Fruit fly (Drosophila melanogaster): ENCODE results near the gene CG9641.

The CG9641 gene

dm6 chr2L:3022986-3023385 lies 46.3 kb upstream of the CG9641 start, which contains the start of the genes alpha4GT1 and Prp40 (continued):
- TF ChIP-seq Doc3 (GFP tag; IDR thresholded peaks at IDR 0.05; ENCODE audit: partially characterized antibody) (peak; percentile 64; the same call in 2 of the 3 replicates), MBD-R2 (GFP tag; IDR thresholded peaks at IDR 0.05) (peak; percentile 98), CG14441 (GFP tag; IDR thresholded peaks at IDR 0.05) (no peak), dysf (GFP tag; IDR thresholded peaks at IDR 0.05) (no peak), CG17186 (GFP tag; optimal IDR thresholded peaks at IDR 0.05) (peak; percentile 73), Scr (GFP tag; IDR thresholded peaks at IDR 0.05; ENCODE audit: partially characterized antibody) (peak; percentile 73), Dad (GFP tag; optimal IDR thresholded peaks at IDR 0.05) (no peak), nmo (GFP tag; optimal IDR thresholded peaks at IDR 0.05) (peak; percentile 5), ase (GFP tag; IDR thresholded peaks at IDR 0.05) (no peak), schlank (tag; optimal IDR thresholded peaks at IDR 0.05) (no peak), BEAF-32 (GFP tag; optimal IDR thresholded peaks at IDR 0.05) (peak; percentile 64), Dref (GFP tag; IDR thresholded peaks at IDR 0.05) (peak; percentile 99), CG3995 (GFP tag; optimal IDR thresholded peaks at IDR 0.05) (peak; percentile 39), sqz (GFP tag; optimal IDR thresholded peaks at IDR 0.05) (no peak), ATbp (GFP tag; optimal IDR thresholded peaks at IDR 0.05) (no peak), CG6689 (GFP tag; IDR thresholded peaks at IDR 0.05) (no peak), Doc2 (GFP tag; IDR thresholded peaks at IDR 0.05) (no peak), HmgZ (tag; optimal IDR thresholded peaks at IDR 0.05) (peak; percentile 49), Sry-δ (GFP tag; optimal IDR thresholded peaks at IDR 0.05) (peak; percentile 78), Hsf (GFP tag; optimal IDR thresholded peaks at IDR 0.05) (no peak), CG1832 (GFP tag; optimal IDR thresholded peaks at IDR 0.05) (no peak), CG2129 (GFP tag; IDR thresholded peaks at IDR 0.05; ENCODE audit: partially characterized antibody) (0 out of 2 replicates have a peak, but pooled peaks have one; percentile 16), Awh (GFP tag; IDR thresholded peaks at IDR 0.05) (no peak), zf30C (GFP tag; optimal IDR thresholded peaks at IDR 0.05) (no peak), kay (GFP tag; optimal IDR thresholded peaks at IDR 0.05) (no peak), unc-4 (GFP tag; IDR thresholded peaks at IDR 0.05; ENCODE audit: partially characterized antibody) (peak; percentile 65), ci (GFP tag; IDR thresholded peaks at IDR 0.05) (no peak), jigr1 (GFP tag; IDR thresholded peaks at IDR 0.05) (no peak), nau (GFP tag; optimal IDR thresholded peaks at IDR 0.05) (no peak), CG14860 (GFP tag; IDR thresholded peaks at IDR 0.05; ENCODE audit: partially characterized antibody) (peak; percentile 80), p53 (GFP tag; optimal IDR thresholded peaks at IDR 0.05) (no peak), CG8290 (GFP tag; optimal IDR thresholded peaks at IDR 0.05) (no peak), CG8290 (tag; optimal IDR thresholded peaks at IDR 0.05) (no peak), mld (GFP tag; IDR thresholded peaks at IDR 0.05; ENCODE audit: partially characterized antibody) (peak; percentile 80), pho (GFP tag; optimal IDR thresholded peaks at IDR 0.05) (no peak), NFAT (GFP tag; IDR thresholded peaks at IDR 0.05) (0 out of 2 replicates have a peak, but pooled peaks have one; percentile 15), insv (GFP tag; optimal IDR thresholded peaks at IDR 0.05) (no peak), croc (GFP tag; conservative IDR thresholded peaks at IDR 0.05) (no peak), ab (GFP tag; optimal IDR thresholded peaks at IDR 0.05) (no peak), CG10654 (GFP tag; optimal IDR thresholded peaks at IDR 0.05) (no peak), CG7357 (GFP tag; IDR thresholded peaks at IDR 0.05) (no peak), Dip3 (GFP tag; optimal IDR thresholded peaks at IDR 0.05) (no peak), Bgb (GFP tag; IDR thresholded peaks at IDR 0.05; ENCODE audit: partially characterized antibody) (peak; percentile 91), Sry-β (GFP tag; optimal IDR thresholded peaks at IDR 0.05) (peak; percentile 90), CG14965 (GFP tag; optimal IDR thresholded peaks at IDR 0.05; ENCODE audit: borderline replicate concordance) (no peak), tll (GFP tag; optimal IDR thresholded peaks at IDR 0.05) (no peak), hbn (GFP tag; IDR thresholded peaks at IDR 0.05; ENCODE audit: partially characterized antibody) (peak; percentile 71), Atf6 (GFP tag; IDR thresholded peaks at IDR 0.05) (no peak), CG11695 (GFP tag; IDR thresholded peaks at IDR 0.05) (no peak), stwl (tag; optimal IDR thresholded peaks at IDR 0.05) (peak; percentile 72), pb (GFP tag; optimal IDR thresholded peaks at IDR 0.05) (no peak)

All from whole organism, embryonic.